Worm (Caenorhabditis elegans) whole organism, early embryonic: Measurements from ENCODE around the gene nhr-80.

Experiments
- B0310.2 ChIP-seq: sonication (generic microtip); optimal IDR thresholded peaks from 2 replicates; lab custom pipeline; 2016; ENCODE audit warnings: mild to moderate bottlenecking, missing genetic modification characterization, missing compliant biosample characterization
- F13C5.2 ChIP-seq: sonication (generic microtip); optimal IDR thresholded peaks from 2 replicates; lab custom pipeline; 2017; ENCODE audit warnings: mild to moderate bottlenecking, missing genetic modification characterization, inconsistent platforms, missing compliant biosample characterization
- aly-1 ChIP-seq: sonication (generic microtip); optimal IDR thresholded peaks from 2 replicates; lab custom pipeline; 2016; ENCODE audit warnings: missing genetic modification characterization, missing compliant biosample characterization
- ama-1 ChIP-seq: fragments of 150-350 bp; optimal IDR thresholded peaks from 2 replicates; lab custom pipeline; 2014
- ceh-13 ChIP-seq: fragments of 200-800 bp; sonication (Bioruptor generic); optimal IDR thresholded peaks from 2 replicates; lab custom pipeline; 2018; ENCODE audit warnings: mild to moderate bottlenecking, missing genetic modification characterization, missing compliant biosample characterization
- ets-7 ChIP-seq: sonication (generic microtip); optimal IDR thresholded peaks from 2 replicates; lab custom pipeline; 2016; ENCODE audit warnings: missing genotype, missing genetic modification characterization, missing compliant biosample characterization
- flt-1 ChIP-seq: fragments of 200-800 bp; sonication (Bioruptor generic); IDR thresholded peaks from 2 replicates; pipeline ENCODE4 v1.3.6; 2022; ENCODE audit warnings: missing genetic modification characterization, missing compliant biosample characterization
- hmbx-1 ChIP-seq: sonication (generic microtip); optimal IDR thresholded peaks from 2 replicates; lab custom pipeline; 2016; ENCODE audit warnings: mild to moderate bottlenecking, missing genetic modification characterization, missing compliant biosample characterization
- hmg-4 ChIP-seq: fragments of 200-800 bp; sonication (Bioruptor generic); optimal IDR thresholded peaks from 2 replicates; lab custom pipeline; 2018; ENCODE audit warnings: mild to moderate bottlenecking, missing genetic modification characterization, missing compliant biosample characterization
- hnd-1 ChIP-seq: sonication (generic microtip); optimal IDR thresholded peaks from 2 replicates; lab custom pipeline; 2016; ENCODE audit warnings: missing genetic modification characterization, missing compliant biosample characterization
- pes-1 ChIP-seq: fragments of 200-800 bp; sonication (Bioruptor generic); IDR thresholded peaks from 2 replicates; pipeline ENCODE4 v1.3.6; 2022; ENCODE audit warnings: missing genetic modification reagents, missing genetic modification characterization, missing compliant biosample characterization
- scrt-1 ChIP-seq: fragments of 200-800 bp; sonication (Bioruptor generic); IDR thresholded peaks from 2 replicates; pipeline ENCODE4 v1.3.6; 2022; ENCODE audit warnings: missing genetic modification characterization, missing compliant biosample characterization
- tbx-11 ChIP-seq: fragments of 200-800 bp; sonication (Bioruptor generic); IDR thresholded peaks from 2 replicates; pipeline ENCODE4 v1.3.6; 2022; ENCODE audit warnings: missing genetic modification characterization, missing compliant biosample characterization
- tra-4 ChIP-seq: sonication (generic microtip); optimal IDR thresholded peaks from 2 replicates; lab custom pipeline; 2017; ENCODE audit warnings: missing genetic modification characterization, missing compliant biosample characterization

- no peak for TF ChIP-seq ets-7
- TF ChIP-seq flt-1 (GFP tag; lab: Robert Waterston, UW): no peak
- TF ChIP-seq hmg-4 (GFP tag; lab: Kevin White, UChicago): no peak
- TF ChIP-seq tra-4: no peak
- TF ChIP-seq F13C5.2 (tag; lab: Kevin White, UChicago): no peak
- no peak for TF ChIP-seq aly-1 (tag; lab: Kevin White, UChicago)
- TF ChIP-seq ama-1: no peak
- no peak for TF ChIP-seq B0310.2 (tag; lab: Kevin White, UChicago)
- no peak for TF ChIP-seq ceh-13 (GFP tag; lab: Kevin White, UChicago)
- TF ChIP-seq hnd-1 (tag; lab: Kevin White, UChicago): no peak
- TF ChIP-seq scrt-1 (GFP tag; lab: Robert Waterston, UW): no peak
- TF ChIP-seq pes-1 (GFP tag; lab: Robert Waterston, UW): no peak
- TF ChIP-seq hmbx-1 (tag; lab: Kevin White, UChicago): no peak
- TF ChIP-seq tbx-11 (GFP tag; lab: Robert Waterston, UW): no peak
Measured at ce11 chrIII:28841-29240, 14.2 kb upstream of the nhr-80 start.
